Fruit fly (Drosophila melanogaster): ENCODE results near the gene CG13284.

The CG13284 gene

dm6 chr2L:16879288-16879687 lies 30.8 kb upstream of the CG13284 start, which contains the start of the genes CG32832, CG31743 and CG34313 (continued):
- peak; percentile 86 for TF ChIP-seq pzg (GFP tag; optimal IDR thresholded peaks at IDR 0.05)
- no peak for TF ChIP-seq cwo (GFP tag; optimal IDR thresholded peaks at IDR 0.05)
- TF ChIP-seq eve (GFP tag; optimal IDR thresholded peaks at IDR 0.05): peak in 1 of 2 experiments; percentile 62
- peak; percentile 78 for TF ChIP-seq Doc3 (GFP tag; IDR thresholded peaks at IDR 0.05; ENCODE audit: partially characterized antibody)
- 0 out of 3 replicates have a peak, but pooled peaks have one; percentile 40 for TF ChIP-seq CG14860 (GFP tag; IDR thresholded peaks at IDR 0.05; ENCODE audit: partially characterized antibody)
- TF ChIP-seq inv (GFP tag; IDR thresholded peaks at IDR 0.05; ENCODE audit: partially characterized antibody): peak; percentile 58
- TF ChIP-seq CG10267 (tag; optimal IDR thresholded peaks at IDR 0.05): peak; percentile 2
- 0 out of 2 replicates have a peak, but pooled peaks have one; percentile 25 for TF ChIP-seq ato (GFP tag; IDR thresholded peaks at IDR 0.05; ENCODE audit: partially characterized antibody)
- no peak for TF ChIP-seq CG4707 (GFP tag; optimal IDR thresholded peaks at IDR 0.05)
- TF ChIP-seq sqz (GFP tag; optimal IDR thresholded peaks at IDR 0.05): no peak
- TF ChIP-seq fd64A (GFP tag; optimal IDR thresholded peaks at IDR 0.05): no peak
- TF ChIP-seq exex (tag; optimal IDR thresholded peaks at IDR 0.05): peak; percentile 20

DNA sequence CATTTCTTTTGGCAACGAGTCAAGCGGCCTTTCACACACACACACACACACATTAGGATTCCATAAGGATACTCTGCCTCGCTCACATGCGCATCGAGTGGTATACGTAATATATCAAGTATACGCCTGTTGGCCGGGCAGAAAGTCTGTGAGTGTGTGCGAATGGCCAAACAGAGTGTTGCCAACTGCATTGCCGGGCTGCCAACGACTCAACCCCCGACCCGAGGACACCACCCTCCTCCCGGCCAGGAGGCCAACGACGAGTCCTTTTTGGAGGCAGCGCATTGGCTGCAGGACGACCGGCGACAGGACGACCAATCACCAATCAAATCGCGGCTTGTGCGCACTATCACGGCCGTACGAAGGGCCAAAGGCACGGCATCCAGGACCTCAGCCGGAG lies 29.2 kb upstream of the CG13284 start:
- peak; percentile 92 for TF ChIP-seq Nf-YC (tag; optimal IDR thresholded peaks at IDR 0.05)
- 0 out of 3 replicates have a peak, but pooled peaks have one; percentile 26 for TF ChIP-seq HLH4C (GFP tag; IDR thresholded peaks at IDR 0.05; ENCODE audit: partially characterized antibody)
- TF ChIP-seq CG7372 (GFP tag; IDR thresholded peaks at IDR 0.05): peak; percentile 72
- 0 out of 2 replicates have a peak, but pooled peaks have one; percentile 19 for TF ChIP-seq Dref (GFP tag; IDR thresholded peaks at IDR 0.05)
- no peak for TF ChIP-seq CG10959 (GFP tag; IDR thresholded peaks at IDR 0.05)
- TF ChIP-seq nerfin-1 (tag; optimal IDR thresholded peaks at IDR 0.05): no peak
- TF ChIP-seq CG1832 (GFP tag; optimal IDR thresholded peaks at IDR 0.05): peak; percentile 6
- peak; percentile 53 for TF ChIP-seq Nf-YB (GFP tag; optimal IDR thresholded peaks at IDR 0.05)
- 0 out of 3 replicates have a peak, but pooled peaks have one; percentile 8 for TF ChIP-seq ci (GFP tag; IDR thresholded peaks at IDR 0.05)
- no peak for TF ChIP-seq HHEX (GFP tag; optimal IDR thresholded peaks at IDR 0.05)
- peak; percentile 68 for TF ChIP-seq Deaf1 (tag; optimal IDR thresholded peaks at IDR 0.05)

DNA sequence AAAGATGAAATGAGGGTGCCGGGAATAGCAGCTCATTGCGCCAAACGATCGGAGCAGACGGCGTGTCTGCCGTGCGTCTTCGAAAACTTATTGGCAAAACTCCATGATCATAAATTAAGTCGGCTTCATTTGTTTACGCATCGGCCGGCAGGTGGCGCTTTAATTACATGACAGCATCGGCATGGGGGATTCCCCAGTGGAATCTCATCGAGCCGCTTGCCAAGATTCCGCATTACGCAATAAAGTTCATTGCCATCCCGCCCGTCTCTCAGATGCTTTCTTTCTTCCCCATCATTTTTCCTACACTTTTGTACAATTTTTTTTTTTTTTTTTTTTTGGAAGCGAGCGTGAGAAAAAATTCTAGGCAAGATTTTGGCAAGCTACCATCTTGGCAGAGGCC lies 28.0 kb upstream of the CG13284 start:
- TF ChIP-seq CG34224 (GFP tag; IDR thresholded peaks at IDR 0.05; ENCODE audit: partially characterized antibody): no peak
- TF ChIP-seq sd (tag; optimal IDR thresholded peaks at IDR 0.05): peak; percentile 86
- peak; percentile 44 for TF ChIP-seq gro (GFP tag; optimal IDR thresholded peaks at IDR 0.05)
- TF ChIP-seq CTCF (GFP tag; optimal IDR thresholded peaks at IDR 0.05): peak; percentile 76
- 0 out of 2 replicates have a peak, but pooled peaks have one; percentile 10 for TF ChIP-seq lmd (GFP tag; IDR thresholded peaks at IDR 0.05)
- peak in 1 of 2 experiments; percentile 85 for TF ChIP-seq Pdp1 (GFP tag; optimal IDR thresholded peaks at IDR 0.05)
- 0 out of 3 replicates have a peak, but pooled peaks have one; percentile 32 for TF ChIP-seq mld (GFP tag; IDR thresholded peaks at IDR 0.05; ENCODE audit: partially characterized antibody)
- no peak for TF ChIP-seq Dad (GFP tag; optimal IDR thresholded peaks at IDR 0.05)

DNA sequence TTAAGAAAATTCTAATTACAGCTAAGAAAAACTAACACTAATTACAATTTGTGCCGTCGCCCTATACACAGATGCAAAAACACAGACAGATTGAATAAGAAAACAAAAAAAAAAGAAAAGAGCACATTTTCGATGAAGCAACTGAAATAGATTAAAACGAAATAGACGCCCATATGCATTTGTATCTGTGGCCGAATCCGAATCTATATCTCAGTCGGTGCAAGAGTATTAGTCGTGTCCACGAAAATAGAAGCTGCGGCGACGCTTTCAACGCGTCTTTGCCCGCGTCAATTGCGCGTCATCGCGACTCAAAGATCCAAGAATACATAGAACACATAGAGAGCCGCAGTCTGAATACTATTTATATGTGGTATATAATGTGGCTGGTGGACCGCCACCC lies 26.4 kb upstream of the CG13284 start:
- TF ChIP-seq PHDP (tag; optimal IDR thresholded peaks at IDR 0.05) (no peak), cg (GFP tag; optimal IDR thresholded peaks at IDR 0.05) (peak; percentile 47), chinmo (GFP tag; IDR thresholded peaks at IDR 0.05; ENCODE audit: partially characterized antibody) (peak; percentile 74; the same call in 1 of the 4 replicates), Pdp1 (GFP tag; optimal IDR thresholded peaks at IDR 0.05) (peak in 1 of 2 experiments; percentile 41)
